Worm (Caenorhabditis elegans): ENCODE results near the gene vps-16.

DNA sequence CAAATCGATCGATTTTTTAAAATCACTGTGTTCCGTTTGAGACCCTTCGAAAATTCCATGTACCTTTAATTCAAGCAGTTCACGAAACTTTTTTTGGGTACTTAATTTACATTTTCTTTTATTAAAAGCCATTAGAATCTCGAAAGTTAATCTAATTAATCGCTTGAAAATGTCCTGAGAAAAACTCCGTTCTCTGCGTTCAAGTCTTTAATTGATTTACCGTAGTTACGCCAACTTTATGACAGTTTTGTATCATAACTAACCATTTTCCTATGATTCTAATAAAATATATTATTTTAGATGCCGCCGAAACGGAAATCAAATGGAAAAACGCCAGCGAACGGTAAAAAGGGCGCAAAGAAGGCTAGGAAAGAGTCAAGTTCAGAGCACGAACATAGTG lies 21.1 kb downstream of the vps-16 start, which contains the start of gene jhdm-1:
- no peak for TF ChIP-seq pha-4 (tag; optimal IDR thresholded peaks at IDR 0.05)
- no peak for TF ChIP-seq unc-62 (GFP tag; optimal IDR thresholded peaks at IDR 0.05)
- no peak for TF ChIP-seq ama-1 (optimal IDR thresholded peaks at IDR 0.05)
- TF ChIP-seq egl-27 (tag; optimal IDR thresholded peaks at IDR 0.05): no peak
- no peak for TF ChIP-seq fkh-10 (GFP tag; optimal IDR thresholded peaks at IDR 0.05)
- no peak for TF ChIP-seq jun-1 (tag; optimal IDR thresholded peaks at IDR 0.05)
- TF ChIP-seq elt-2 (tag; optimal IDR thresholded peaks at IDR 0.05): no peak
- TF ChIP-seq fos-1 (tag; optimal IDR thresholded peaks at IDR 0.05): no peak
- no peak for TF ChIP-seq ceh-28 (tag; optimal IDR thresholded peaks at IDR 0.05)
- TF ChIP-seq nhr-28 (tag; optimal IDR thresholded peaks at IDR 0.05): no peak
- no peak for TF ChIP-seq ztf-11 (tag; optimal IDR thresholded peaks at IDR 0.05)
- no peak for TF ChIP-seq snpc-4 (tag; optimal IDR thresholded peaks at IDR 0.05)
- no peak for TF ChIP-seq nhr-237 (tag; optimal IDR thresholded peaks at IDR 0.05)
- no peak for TF ChIP-seq tbx-2 (tag; optimal IDR thresholded peaks at IDR 0.05)
